Worm (Caenorhabditis elegans) whole organism, early embryonic: ENCODE data around the gene srh-211.

Experiments
- B0310.2 ChIP-seq: sonication (generic microtip); optimal IDR thresholded peaks from 2 replicates; lab custom pipeline; 2016; ENCODE audit warnings: mild to moderate bottlenecking, missing genetic modification characterization, missing compliant biosample characterization
- F13C5.2 ChIP-seq: sonication (generic microtip); optimal IDR thresholded peaks from 2 replicates; lab custom pipeline; 2017; ENCODE audit warnings: mild to moderate bottlenecking, missing genetic modification characterization, inconsistent platforms, missing compliant biosample characterization
- aly-1 ChIP-seq: sonication (generic microtip); optimal IDR thresholded peaks from 2 replicates; lab custom pipeline; 2016; ENCODE audit warnings: missing genetic modification characterization, missing compliant biosample characterization
- ama-1 ChIP-seq: fragments of 150-350 bp; optimal IDR thresholded peaks from 2 replicates; lab custom pipeline; 2014
- ceh-13 ChIP-seq: fragments of 200-800 bp; sonication (Bioruptor generic); optimal IDR thresholded peaks from 2 replicates; lab custom pipeline; 2018; ENCODE audit warnings: mild to moderate bottlenecking, missing genetic modification characterization, missing compliant biosample characterization
- ceh-36 ChIP-seq: sonication (generic microtip); optimal IDR thresholded peaks from 2 replicates; lab custom pipeline; 2016; ENCODE audit warnings: missing genetic modification characterization, inconsistent platforms, missing compliant biosample characterization
- ets-7 ChIP-seq: sonication (generic microtip); optimal IDR thresholded peaks from 2 replicates; lab custom pipeline; 2016; ENCODE audit warnings: missing genotype, missing genetic modification characterization, missing compliant biosample characterization
- flt-1 ChIP-seq: fragments of 200-800 bp; sonication (Bioruptor generic); IDR thresholded peaks from 2 replicates; pipeline ENCODE4 v1.3.6; 2022; ENCODE audit warnings: missing genetic modification characterization, missing compliant biosample characterization
- hmbx-1 ChIP-seq: sonication (generic microtip); optimal IDR thresholded peaks from 2 replicates; lab custom pipeline; 2016; ENCODE audit warnings: mild to moderate bottlenecking, missing genetic modification characterization, missing compliant biosample characterization
- hmg-4 ChIP-seq: fragments of 200-800 bp; sonication (Bioruptor generic); optimal IDR thresholded peaks from 2 replicates; lab custom pipeline; 2018; ENCODE audit warnings: mild to moderate bottlenecking, missing genetic modification characterization, missing compliant biosample characterization
- hnd-1 ChIP-seq: sonication (generic microtip); optimal IDR thresholded peaks from 2 replicates; lab custom pipeline; 2016; ENCODE audit warnings: missing genetic modification characterization, missing compliant biosample characterization
- pes-1 ChIP-seq: fragments of 200-800 bp; sonication (Bioruptor generic); IDR thresholded peaks from 2 replicates; pipeline ENCODE4 v1.3.6; 2022; ENCODE audit warnings: missing genetic modification reagents, missing genetic modification characterization, missing compliant biosample characterization
- scrt-1 ChIP-seq: fragments of 200-800 bp; sonication (Bioruptor generic); IDR thresholded peaks from 2 replicates; pipeline ENCODE4 v1.3.6; 2022; ENCODE audit warnings: missing genetic modification characterization, missing compliant biosample characterization
- sea-1 ChIP-seq: fragments of 200-800 bp; sonication (Bioruptor generic); conservative IDR thresholded peaks from 2 replicates; pipeline ENCODE4 v1.3.6; 2022; ENCODE audit warnings: missing genetic modification characterization, missing compliant biosample characterization
- tbx-11 ChIP-seq: fragments of 200-800 bp; sonication (Bioruptor generic); IDR thresholded peaks from 2 replicates; pipeline ENCODE4 v1.3.6; 2022; ENCODE audit warnings: missing genetic modification characterization, missing compliant biosample characterization
- tbx-37 ChIP-seq: fragments of 200-800 bp; sonication (Bioruptor generic); conservative IDR thresholded peaks from 2 replicates; pipeline ENCODE4 v1.3.6; 2022; ENCODE audit warnings: missing genetic modification reagents, missing genetic modification characterization, missing compliant biosample characterization
- tra-4 ChIP-seq: sonication (generic microtip); optimal IDR thresholded peaks from 2 replicates; lab custom pipeline; 2017; ENCODE audit warnings: missing genetic modification characterization, missing compliant biosample characterization

srh-211 gene

DNA sequence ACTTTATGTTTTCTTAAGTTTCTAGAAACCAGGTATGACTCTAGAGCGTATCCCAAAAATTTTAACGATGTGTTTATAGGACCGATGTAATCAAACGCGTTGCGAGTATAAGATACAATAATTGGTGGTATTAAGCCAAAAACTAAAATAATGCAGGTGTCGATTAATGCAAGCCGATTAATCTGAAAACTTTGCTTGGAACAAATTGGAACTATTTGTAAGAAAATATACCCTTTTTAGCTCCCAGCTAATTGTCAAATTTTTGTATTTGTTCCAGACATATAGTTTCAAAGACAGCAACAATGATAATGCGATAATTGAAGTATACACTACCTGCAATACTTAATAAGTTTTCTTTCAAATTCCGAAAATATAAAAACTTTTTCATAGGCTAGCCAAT is at the start of gene srh-211:
srh-211 (minus strand) TSS at position 101 of the 400 bp plus-strand sequence.
- TF ChIP-seq hmbx-1 (tag; lab: Kevin White, UChicago) (no peak), aly-1 (tag; lab: Kevin White, UChicago) (no peak), tbx-11 (GFP tag; lab: Robert Waterston, UW) (no peak), flt-1 (no peak), pes-1 (no peak), ets-7 (tag; lab: Kevin White, UChicago) (no peak), ceh-36 (tag; lab: Kevin White, UChicago) (no peak), scrt-1 (GFP tag; lab: Robert Waterston, UW) (no peak), sea-1 (GFP tag; lab: Robert Waterston, UW) (no peak), B0310.2 (tag; lab: Kevin White, UChicago) (no peak), ama-1 (no peak), tra-4 (no peak), F13C5.2 (no peak), hnd-1 (no peak), ceh-13 (no peak), tbx-37 (GFP tag; lab: Robert Waterston, UW) (no peak), hmg-4 (GFP tag; lab: Kevin White, UChicago) (no peak)

DNA sequence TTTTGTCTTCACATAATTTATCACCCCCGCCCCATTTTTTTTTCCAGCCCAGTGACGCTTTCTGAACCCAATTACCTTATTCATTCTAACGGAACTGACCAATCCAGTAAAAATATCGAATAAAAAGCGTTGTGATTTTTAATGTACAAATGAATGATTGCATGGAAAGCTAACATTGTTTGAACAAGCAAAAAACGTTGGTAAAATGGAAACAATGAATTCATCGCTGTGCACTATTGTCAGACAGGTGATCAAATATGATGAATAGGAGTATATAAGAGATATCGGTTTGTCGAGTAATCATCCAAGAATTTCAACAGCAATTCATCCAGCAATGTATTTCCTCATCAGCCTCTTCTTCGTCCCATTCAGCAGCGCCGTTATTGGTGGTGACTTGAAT is 48.4 kb upstream of the srh-211 start, which contains the start of gene phat-4:
phat-4 (plus strand) TSS at position 301 of the 400 bp plus-strand sequence.
- TF ChIP-seq sea-1 (GFP tag; lab: Robert Waterston, UW), result no peak
- TF ChIP-seq ets-7 (tag; lab: Kevin White, UChicago), result no peak
- no peak for TF ChIP-seq B0310.2 (tag; lab: Kevin White, UChicago)
- no peak for TF ChIP-seq pes-1
- TF ChIP-seq hnd-1, result no peak
- no peak for TF ChIP-seq ceh-36 (tag; lab: Kevin White, UChicago)
- TF ChIP-seq hmg-4 (GFP tag; lab: Kevin White, UChicago), result no peak
- no peak for TF ChIP-seq aly-1 (tag; lab: Kevin White, UChicago)
- no peak for TF ChIP-seq hmbx-1 (tag; lab: Kevin White, UChicago)
- TF ChIP-seq tra-4, result no peak
- TF ChIP-seq tbx-37 (GFP tag; lab: Robert Waterston, UW), result no peak
- TF ChIP-seq F13C5.2, result no peak
- no peak for TF ChIP-seq ama-1
- TF ChIP-seq flt-1, result no peak
- TF ChIP-seq tbx-11 (GFP tag; lab: Robert Waterston, UW), result no peak

DNA sequence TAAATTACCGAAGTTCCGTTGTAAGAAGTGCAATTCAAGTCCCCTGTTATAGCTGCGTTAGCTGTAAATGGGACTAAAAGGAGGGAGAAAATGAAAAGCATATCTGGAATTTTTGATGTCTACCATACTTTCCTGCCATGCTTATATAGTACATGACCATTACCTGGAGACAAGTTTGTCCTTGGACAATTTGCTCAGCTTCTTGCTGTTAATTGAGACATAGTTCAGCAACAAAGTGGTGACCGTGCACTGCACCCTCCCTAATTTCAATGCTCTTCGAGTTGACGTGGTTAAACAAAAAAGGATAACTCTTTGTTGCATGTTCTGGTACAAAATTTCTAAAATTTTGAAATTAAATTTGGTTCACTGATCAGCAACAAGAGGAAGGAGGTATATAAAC is 46.3 kb upstream of the srh-211 start, which contains the start of gene T05B4.13:
T05B4.13 (minus strand) TSS at position 101 of the 400 bp plus-strand sequence.
- TF ChIP-seq hmbx-1 (tag; lab: Kevin White, UChicago) (no peak), aly-1 (tag; lab: Kevin White, UChicago) (no peak), hmg-4 (GFP tag; lab: Kevin White, UChicago) (no peak), ets-7 (tag; lab: Kevin White, UChicago) (no peak), ceh-36 (tag; lab: Kevin White, UChicago) (no peak), ama-1 (no peak), scrt-1 (GFP tag; lab: Robert Waterston, UW) (no peak), pes-1 (no peak), tbx-11 (GFP tag; lab: Robert Waterston, UW) (no peak), tbx-37 (GFP tag; lab: Robert Waterston, UW) (no peak), hnd-1 (no peak), B0310.2 (tag; lab: Kevin White, UChicago) (no peak), F13C5.2 (no peak), sea-1 (GFP tag; lab: Robert Waterston, UW) (no peak)

DNA sequence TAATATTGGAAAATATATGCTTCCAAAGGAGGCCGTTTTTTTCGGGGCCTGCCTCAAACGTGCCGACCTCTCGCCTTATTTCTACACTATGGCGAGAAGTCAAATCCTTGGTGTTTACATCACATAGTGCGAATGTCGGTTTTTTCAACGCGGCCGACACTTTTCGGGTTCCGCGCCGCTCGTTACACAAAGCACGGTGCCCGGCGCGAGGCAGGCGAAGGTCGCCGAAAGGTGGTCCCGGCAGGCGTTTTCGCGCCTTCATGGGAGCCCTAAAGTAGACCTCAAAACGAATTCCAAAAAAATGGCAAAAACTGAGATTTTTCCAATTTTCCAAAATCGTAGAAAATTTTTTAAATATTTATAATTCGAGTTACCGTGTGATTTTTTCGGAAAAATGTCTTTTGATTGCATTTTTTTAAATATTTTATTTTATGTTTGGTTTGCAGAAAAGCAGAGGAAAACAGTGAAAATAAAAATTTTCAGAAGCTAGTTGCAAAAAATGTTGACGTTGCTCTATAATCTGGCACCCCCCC is 44.4 kb upstream of the srh-211 start, which contains the start of gene T05B4.12:
T05B4.12 (minus strand) TSS at position 483 of the 533 bp plus-strand sequence.
- TF ChIP-seq hmg-4 (GFP tag; lab: Kevin White, UChicago) (no peak), F13C5.2 (no peak), ama-1 (no peak), ets-7 (tag; lab: Kevin White, UChicago) (no peak), tra-4 (no peak), B0310.2 (tag; lab: Kevin White, UChicago) (no peak), ceh-36 (tag; lab: Kevin White, UChicago) (no peak), hnd-1 (no peak), aly-1 (tag; lab: Kevin White, UChicago) (no peak), ceh-13 (no peak), hmbx-1 (tag; lab: Kevin White, UChicago) (no peak), tbx-11 (GFP tag; lab: Robert Waterston, UW) (no peak), scrt-1 (GFP tag; lab: Robert Waterston, UW) (no peak), flt-1 (no peak)

DNA sequence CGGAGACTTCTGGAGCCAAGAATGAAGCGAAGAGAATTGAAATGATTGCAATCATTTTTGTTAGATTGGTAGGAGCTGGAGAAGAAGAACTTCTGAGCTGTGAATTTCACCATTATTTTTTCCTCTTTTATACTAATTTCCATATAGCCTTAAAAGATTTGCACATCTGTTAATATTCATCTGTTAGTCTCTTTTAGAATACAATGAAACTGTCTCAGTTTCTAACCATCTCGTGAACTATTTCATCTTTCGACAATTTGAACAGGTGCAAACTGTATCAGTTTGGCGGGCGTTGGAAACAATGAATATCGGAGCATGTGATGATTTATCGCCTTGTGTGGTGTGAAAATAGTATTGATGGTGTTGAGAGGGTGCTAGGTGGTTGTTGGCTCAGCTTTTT is 41.2 kb upstream of the srh-211 start, which contains the start of gene phat-5:
phat-5 (minus strand) TSS at position 101 of the 400 bp plus-strand sequence.
- TF ChIP-seq scrt-1 (GFP tag; lab: Robert Waterston, UW) (no peak), sea-1 (GFP tag; lab: Robert Waterston, UW) (no peak), ets-7 (tag; lab: Kevin White, UChicago) (no peak), ceh-13 (no peak), hmg-4 (GFP tag; lab: Kevin White, UChicago) (no peak), aly-1 (tag; lab: Kevin White, UChicago) (no peak), hnd-1 (no peak), pes-1 (no peak), hmbx-1 (tag; lab: Kevin White, UChicago) (no peak), F13C5.2 (no peak), B0310.2 (tag; lab: Kevin White, UChicago) (no peak), tbx-11 (GFP tag; lab: Robert Waterston, UW) (no peak), ceh-36 (tag; lab: Kevin White, UChicago) (no peak), ama-1 (no peak), tra-4 (no peak), flt-1 (no peak)

DNA sequence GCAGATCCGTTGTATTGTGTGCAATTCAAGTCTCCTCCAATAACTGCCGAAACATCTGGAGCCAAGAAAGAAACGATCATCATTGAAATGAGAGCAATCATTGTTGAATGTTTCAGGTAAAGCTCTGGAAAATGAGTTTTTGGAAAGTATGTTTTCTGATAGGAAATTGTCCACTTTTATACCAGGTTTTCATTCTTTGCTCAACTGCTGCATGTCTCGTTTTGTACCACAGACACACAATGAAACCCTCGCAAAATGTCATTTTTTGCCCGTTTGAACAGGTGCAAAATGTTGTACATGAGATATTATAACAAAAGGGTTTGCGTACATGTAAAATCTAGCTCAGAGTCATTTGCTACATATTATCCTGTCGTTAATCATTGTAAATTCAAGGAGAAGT is 39.4 kb upstream of the srh-211 start, which contains the start of gene T05B4.10:
T05B4.10 (minus strand) TSS at position 101 of the 400 bp plus-strand sequence.
- TF ChIP-seq pes-1 (no peak), ceh-36 (tag; lab: Kevin White, UChicago) (no peak), ets-7 (tag; lab: Kevin White, UChicago) (no peak), aly-1 (tag; lab: Kevin White, UChicago) (no peak), hmbx-1 (tag; lab: Kevin White, UChicago) (no peak), hmg-4 (GFP tag; lab: Kevin White, UChicago) (no peak), ceh-13 (no peak), sea-1 (GFP tag; lab: Robert Waterston, UW) (no peak), hnd-1 (no peak), flt-1 (no peak), scrt-1 (GFP tag; lab: Robert Waterston, UW) (no peak), tbx-37 (GFP tag; lab: Robert Waterston, UW) (no peak), ama-1 (no peak), B0310.2 (tag; lab: Kevin White, UChicago) (no peak), tbx-11 (GFP tag; lab: Robert Waterston, UW) (no peak), tra-4 (no peak)
